Fruit fly (Drosophila melanogaster): Measurements from ENCODE around the gene beta-PheRS.

The beta-PheRS gene

dm6 chr3R:24294784-24295555 lies 42.5 kb upstream of the beta-PheRS start, which contains the start of gene crb (continued):
- TF ChIP-seq da (GFP tag; optimal IDR thresholded peaks at IDR 0.05), result no peak
- TF ChIP-seq twi (tag; optimal IDR thresholded peaks at IDR 0.05), result no peak
- no peak for TF ChIP-seq CG9876 (GFP tag; optimal IDR thresholded peaks at IDR 0.05)
- TF ChIP-seq hbn (GFP tag; IDR thresholded peaks at IDR 0.05; ENCODE audit: partially characterized antibody), result peak; percentile 37
- TF ChIP-seq sens-2 (GFP tag; IDR thresholded peaks at IDR 0.05), result 0 out of 2 replicates have a peak, but pooled peaks have one; percentile 28
- TF ChIP-seq az2 (GFP tag; optimal IDR thresholded peaks at IDR 0.05), result peak; percentile 37
- no peak for TF ChIP-seq ro (GFP tag; IDR thresholded peaks at IDR 0.05)
- TF ChIP-seq Fer3 (tag; optimal IDR thresholded peaks at IDR 0.05), result peak; percentile 54
- TF ChIP-seq Lpt (GFP tag; optimal IDR thresholded peaks at IDR 0.05), result no peak
- TF ChIP-seq ara (GFP tag; IDR thresholded peaks at IDR 0.05), result peak; percentile 53
- TF ChIP-seq CG14965 (GFP tag; optimal IDR thresholded peaks at IDR 0.05; ENCODE audit: borderline replicate concordance), result no peak
- TF ChIP-seq CG6854 (GFP tag; optimal IDR thresholded peaks at IDR 0.05), result peak; percentile 11
- TF ChIP-seq psq (GFP tag; optimal IDR thresholded peaks at IDR 0.05), result no peak
- TF ChIP-seq br (optimal IDR thresholded peaks at IDR 0.05), result no peak
- peak; percentile 41 for TF ChIP-seq CHES-1-like (GFP tag; optimal IDR thresholded peaks at IDR 0.05)
- TF ChIP-seq CG14050 (GFP tag; IDR thresholded peaks at IDR 0.05), result 0 out of 3 replicates have a peak, but pooled peaks have one; percentile 24
- no peak for TF ChIP-seq pita (GFP tag; optimal IDR thresholded peaks at IDR 0.05)
- TF ChIP-seq unpg (GFP tag; optimal IDR thresholded peaks at IDR 0.05), result peak; percentile 65
- peak; percentile 48; the same call in 1 of the 2 replicates for TF ChIP-seq ttk (GFP tag; IDR thresholded peaks at IDR 0.05)
- TF ChIP-seq CG11398 (GFP tag; optimal IDR thresholded peaks at IDR 0.05), result no peak
- TF ChIP-seq CG15011 (GFP tag; optimal IDR thresholded peaks at IDR 0.05), result no peak
- peak; percentile 40 for TF ChIP-seq CG15601 (tag; optimal IDR thresholded peaks at IDR 0.05)
- TF ChIP-seq Asciz (GFP tag; optimal IDR thresholded peaks at IDR 0.05), result no peak
- TF ChIP-seq mam (GFP tag; optimal IDR thresholded peaks at IDR 0.05), result peak; percentile 43
- peak; percentile 49 for TF ChIP-seq tin (GFP tag; optimal IDR thresholded peaks at IDR 0.05)
- TF ChIP-seq CG31388 (GFP tag; optimal IDR thresholded peaks at IDR 0.05), result no peak
- peak; percentile 33 for TF ChIP-seq HLH54F (GFP tag; optimal IDR thresholded peaks at IDR 0.05)
- TF ChIP-seq croc (GFP tag; conservative IDR thresholded peaks at IDR 0.05), result no peak
- no peak for TF ChIP-seq HHEX (GFP tag; optimal IDR thresholded peaks at IDR 0.05)
- peak; percentile 43 for TF ChIP-seq Max (GFP tag; optimal IDR thresholded peaks at IDR 0.05)
- TF ChIP-seq CG7745 (tag; optimal IDR thresholded peaks at IDR 0.05), result no peak
- peak; percentile 56 for TF ChIP-seq sd (tag; optimal IDR thresholded peaks at IDR 0.05)
- TF ChIP-seq Dek (tag; optimal IDR thresholded peaks at IDR 0.05), result peak; percentile 54
- TF ChIP-seq nmo (GFP tag; optimal IDR thresholded peaks at IDR 0.05), result peak; percentile 58
- no peak for TF ChIP-seq CG10274 (GFP tag; optimal IDR thresholded peaks at IDR 0.05)
- peak; percentile 33 for TF ChIP-seq CG8924 (tag; optimal IDR thresholded peaks at IDR 0.05)
- TF ChIP-seq CG18619 (GFP tag; optimal IDR thresholded peaks at IDR 0.05), result no peak
- TF ChIP-seq Drgx (GFP tag; IDR thresholded peaks at IDR 0.05), result 0 out of 2 replicates have a peak, but pooled peaks have one; percentile 30
- TF ChIP-seq CG4424 (GFP tag; optimal IDR thresholded peaks at IDR 0.05), result peak; percentile 48
- no peak for TF ChIP-seq peb (GFP tag; IDR thresholded peaks at IDR 0.05)
- TF ChIP-seq Adf1 (GFP tag; IDR thresholded peaks at IDR 0.05), result peak; percentile 54; the same call in 1 of the 2 replicates
- peak; percentile 77 for TF ChIP-seq sqz (GFP tag; optimal IDR thresholded peaks at IDR 0.05)
- TF ChIP-seq CG7372 (GFP tag; IDR thresholded peaks at IDR 0.05), result no peak
- peak; percentile 54 for TF ChIP-seq CG5180 (GFP tag; optimal IDR thresholded peaks at IDR 0.05)
- peak; percentile 17 for TF ChIP-seq Abd-B (GFP tag; optimal IDR thresholded peaks at IDR 0.05)
- peak; percentile 55 for TF ChIP-seq CG12744 (GFP tag; optimal IDR thresholded peaks at IDR 0.05)
- no peak for TF ChIP-seq fru (optimal IDR thresholded peaks at IDR 0.05)
- TF ChIP-seq bowl (GFP tag; IDR thresholded peaks at IDR 0.05), result no peak
- TF ChIP-seq CG18599 (GFP tag; optimal IDR thresholded peaks at IDR 0.05), result peak; percentile 44
- TF ChIP-seq CG8281 (tag; optimal IDR thresholded peaks at IDR 0.05), result no peak

Data from whole organism, embryonic.